Worm (Caenorhabditis elegans): ENCODE measurements around the gene Y46H3C.5.

ce11 chrV:1708441-1708840 lies 16.1 kb upstream of the Y46H3C.5 start, which contains the start of gene srw-99:
- TF ChIP-seq ceh-14 (tag; optimal IDR thresholded peaks at IDR 0.05) (no peak), pag-3 (tag; optimal IDR thresholded peaks at IDR 0.05; ENCODE audit: borderline replicate concordance) (no peak), madf-2 (tag; optimal IDR thresholded peaks at IDR 0.05) (no peak), ceh-2 (tag; optimal IDR thresholded peaks at IDR 0.05) (no peak), rnt-1 (tag; optimal IDR thresholded peaks at IDR 0.05) (no peak), fkh-10 (GFP tag; optimal IDR thresholded peaks at IDR 0.05) (no peak), lim-6 (tag; optimal IDR thresholded peaks at IDR 0.05) (no peak), odd-2 (tag; optimal IDR thresholded peaks at IDR 0.05) (no peak), pha-2 (tag; optimal IDR thresholded peaks at IDR 0.05) (no peak), ceh-31 (tag; optimal IDR thresholded peaks at IDR 0.05) (no peak)
